Worm (Caenorhabditis elegans): ENCODE data around the gene ZK632.10.
A peak's percentile ranks its signal among the peaks of the same experiment; 100 is the strongest.

Gene ZK632.10

DNA sequence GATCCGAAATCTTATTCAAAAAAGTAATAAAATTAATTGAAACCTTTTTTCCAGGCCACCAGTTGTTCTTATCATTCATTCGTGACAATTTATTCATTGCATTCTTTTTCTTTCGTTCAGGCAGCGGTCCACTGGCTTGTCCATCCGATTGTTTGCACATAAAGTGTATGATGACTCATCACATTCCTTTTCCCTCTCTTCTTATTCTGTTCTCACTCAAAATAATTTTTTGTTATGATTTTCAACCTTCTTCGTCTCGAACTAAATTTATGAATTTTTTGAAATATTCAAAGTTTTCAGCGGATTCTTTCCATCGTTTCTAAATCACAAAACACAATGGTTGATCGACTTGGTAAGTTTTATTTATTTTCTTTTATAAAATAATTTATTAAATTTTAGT is 3.0 kb upstream of the ZK632.10 start, which contains the start of gene ZK632.12:
TSS of gene ZK632.12 (plus strand) at position 301 of the 400 bp plus-strand sequence.
- no peak for TF ChIP-seq snpc-1.1 (tag; optimal IDR thresholded peaks at IDR 0.05; ENCODE audit: insufficient read depth)
- no peak for TF ChIP-seq zfh-2 (GFP tag; conservative IDR thresholded peaks at IDR 0.05)
- TF ChIP-seq tlf-1 (GFP tag; optimal IDR thresholded peaks at IDR 0.05): no peak
- no peak for TF ChIP-seq mcd-1 (GFP tag; IDR thresholded peaks at IDR 0.05)
- TF ChIP-seq hrde-1 (tag; optimal IDR thresholded peaks at IDR 0.05; ENCODE audit: borderline replicate concordance): no peak
- TF ChIP-seq rec-8 (tag; optimal IDR thresholded peaks at IDR 0.05): no peak
- no peak for TF ChIP-seq B0261.1 (tag; optimal IDR thresholded peaks at IDR 0.05)

DNA sequence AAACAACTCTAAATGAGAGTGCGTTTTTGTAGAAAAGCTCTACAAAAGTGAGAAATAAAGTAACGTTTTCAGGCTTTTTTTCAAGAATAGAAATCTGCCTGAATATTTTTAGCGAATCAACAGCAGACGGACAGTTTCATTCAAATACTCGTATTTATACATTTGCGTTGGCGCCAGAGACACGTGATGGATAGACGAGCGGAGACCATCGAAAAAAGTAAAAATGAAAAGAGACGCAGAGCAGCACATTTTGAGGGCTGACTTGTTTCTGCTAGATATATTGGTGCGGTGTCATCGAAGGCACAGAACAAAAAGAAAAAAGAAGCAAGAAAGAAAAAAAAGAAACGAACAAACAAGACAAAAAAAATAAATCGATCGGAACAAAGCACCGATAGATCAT is 1.5 kb downstream of the ZK632.10 start:
- TF ChIP-seq lsl-1 (GFP tag; optimal IDR thresholded peaks at IDR 0.05) (no peak), sptf-2 (GFP tag; optimal IDR thresholded peaks at IDR 0.05) (no peak), somi-1 (GFP tag; optimal IDR thresholded peaks at IDR 0.05) (no peak), F55B11.4 (tag; optimal IDR thresholded peaks at IDR 0.05; ENCODE audit: borderline replicate concordance, insufficient read depth) (no peak), zim-3 (tag; optimal IDR thresholded peaks at IDR 0.05) (no peak), dox-1 (GFP tag; IDR thresholded peaks at IDR 0.05) (no peak), xnd-1 (tag; optimal IDR thresholded peaks at IDR 0.05) (no peak), unc-130 (GFP tag; optimal IDR thresholded peaks at IDR 0.05) (no peak), let-526 (GFP tag; IDR thresholded peaks at IDR 0.05) (peak; percentile 57; the same call in 1 of the 2 replicates), madf-3 (GFP tag; IDR thresholded peaks at IDR 0.05) (no peak), ztf-22 (GFP tag; optimal IDR thresholded peaks at IDR 0.05) (no peak), mel-28 (tag; optimal IDR thresholded peaks at IDR 0.05; ENCODE audit: borderline replicate concordance) (no peak), sdz-38 (tag; optimal IDR thresholded peaks at IDR 0.05) (no peak), aptf-3 (GFP tag; IDR thresholded peaks at IDR 0.05) (no peak), lsy-27 (tag; optimal IDR thresholded peaks at IDR 0.05; ENCODE audit: borderline replicate concordance, insufficient read depth) (no peak), B0035.1 (tag; optimal IDR thresholded peaks at IDR 0.05) (no peak), him-1 (tag; optimal IDR thresholded peaks at IDR 0.05) (no peak), F57A8.1 (GFP tag; optimal IDR thresholded peaks at IDR 0.05) (no peak), attf-5 (GFP tag; optimal IDR thresholded peaks at IDR 0.05) (peak; percentile 73), ztf-6 (GFP tag; IDR thresholded peaks at IDR 0.05) (no peak), nfya-2 (GFP tag; IDR thresholded peaks at IDR 0.05) (no peak), nhr-90 (tag; optimal IDR thresholded peaks at IDR 0.05) (no peak), tlf-1 (GFP tag; optimal IDR thresholded peaks at IDR 0.05) (peak; percentile 30), chd-7 (tag; optimal IDR thresholded peaks at IDR 0.05) (peak; percentile 18), aptf-2 (GFP tag; conservative IDR thresholded peaks at IDR 0.05) (no peak), F22D6.2 (tag; optimal IDR thresholded peaks at IDR 0.05) (no peak), C06A6.2 (GFP tag; conservative IDR thresholded peaks at IDR 0.05) (no peak), nfya-1 (tag; optimal IDR thresholded peaks at IDR 0.05; ENCODE audit: borderline replicate concordance, insufficient read depth) (no peak), ekl-4 (GFP tag; IDR thresholded peaks at IDR 0.05) (0 out of 2 replicates have a peak, but pooled peaks have one; percentile 35), mxl-1 (tag; optimal IDR thresholded peaks at IDR 0.05) (no peak), gei-17 (GFP tag; optimal IDR thresholded peaks at IDR 0.05) (no peak), madf-10 (tag; optimal IDR thresholded peaks at IDR 0.05) (no peak), let-607 (tag; optimal IDR thresholded peaks at IDR 0.05) (peak; percentile 22 to 26), Y53G8AR.9 (GFP tag; conservative IDR thresholded peaks at IDR 0.05) (peak; percentile 66), rcor-1 (GFP tag; IDR thresholded peaks at IDR 0.05) (no peak), ceh-91 (GFP tag; IDR thresholded peaks at IDR 0.05) (no peak), bed-1 (GFP tag; IDR thresholded peaks at IDR 0.05) (no peak), K12H6.12 (tag; optimal IDR thresholded peaks at IDR 0.05) (peak; percentile 50), sea-2 (GFP tag; IDR thresholded peaks at IDR 0.05) (no peak), B0019.2 (GFP tag; conservative IDR thresholded peaks at IDR 0.05) (no peak)

Data from whole organism, young adult.